Worm (Caenorhabditis elegans) whole organism, early embryonic: ENCODE results near the gene srlf-26.
"Not testable (repeated sequence)": the region's sequence is repeated elsewhere in the genome, so short reads cannot be mapped to it uniquely, and the experiment has no call there.

Experiments
- B0310.2 ChIP-seq: sonication (generic microtip); optimal IDR thresholded peaks from 2 replicates; lab custom pipeline; 2016; ENCODE audit warnings: mild to moderate bottlenecking, missing genetic modification characterization, missing compliant biosample characterization
- F13C5.2 ChIP-seq: sonication (generic microtip); optimal IDR thresholded peaks from 2 replicates; lab custom pipeline; 2017; ENCODE audit warnings: mild to moderate bottlenecking, missing genetic modification characterization, inconsistent platforms, missing compliant biosample characterization
- aly-1 ChIP-seq: sonication (generic microtip); optimal IDR thresholded peaks from 2 replicates; lab custom pipeline; 2016; ENCODE audit warnings: missing genetic modification characterization, missing compliant biosample characterization
- ama-1 ChIP-seq: fragments of 150-350 bp; optimal IDR thresholded peaks from 2 replicates; lab custom pipeline; 2014
- ceh-13 ChIP-seq: fragments of 200-800 bp; sonication (Bioruptor generic); optimal IDR thresholded peaks from 2 replicates; lab custom pipeline; 2018; ENCODE audit warnings: mild to moderate bottlenecking, missing genetic modification characterization, missing compliant biosample characterization
- ceh-36 ChIP-seq: sonication (generic microtip); optimal IDR thresholded peaks from 2 replicates; lab custom pipeline; 2016; ENCODE audit warnings: missing genetic modification characterization, inconsistent platforms, missing compliant biosample characterization
- ets-7 ChIP-seq: sonication (generic microtip); optimal IDR thresholded peaks from 2 replicates; lab custom pipeline; 2016; ENCODE audit warnings: missing genotype, missing genetic modification characterization, missing compliant biosample characterization
- flt-1 ChIP-seq: fragments of 200-800 bp; sonication (Bioruptor generic); IDR thresholded peaks from 2 replicates; pipeline ENCODE4 v1.3.6; 2022; ENCODE audit warnings: missing genetic modification characterization, missing compliant biosample characterization
- hmbx-1 ChIP-seq: sonication (generic microtip); optimal IDR thresholded peaks from 2 replicates; lab custom pipeline; 2016; ENCODE audit warnings: mild to moderate bottlenecking, missing genetic modification characterization, missing compliant biosample characterization
- hmg-4 ChIP-seq: fragments of 200-800 bp; sonication (Bioruptor generic); optimal IDR thresholded peaks from 2 replicates; lab custom pipeline; 2018; ENCODE audit warnings: mild to moderate bottlenecking, missing genetic modification characterization, missing compliant biosample characterization
- hnd-1 ChIP-seq: sonication (generic microtip); optimal IDR thresholded peaks from 2 replicates; lab custom pipeline; 2016; ENCODE audit warnings: missing genetic modification characterization, missing compliant biosample characterization
- pes-1 ChIP-seq: fragments of 200-800 bp; sonication (Bioruptor generic); IDR thresholded peaks from 2 replicates; pipeline ENCODE4 v1.3.6; 2022; ENCODE audit warnings: missing genetic modification reagents, missing genetic modification characterization, missing compliant biosample characterization
- scrt-1 ChIP-seq: fragments of 200-800 bp; sonication (Bioruptor generic); IDR thresholded peaks from 2 replicates; pipeline ENCODE4 v1.3.6; 2022; ENCODE audit warnings: missing genetic modification characterization, missing compliant biosample characterization
- sea-1 ChIP-seq: fragments of 200-800 bp; sonication (Bioruptor generic); conservative IDR thresholded peaks from 2 replicates; pipeline ENCODE4 v1.3.6; 2022; ENCODE audit warnings: missing genetic modification characterization, missing compliant biosample characterization
- tbx-11 ChIP-seq: fragments of 200-800 bp; sonication (Bioruptor generic); IDR thresholded peaks from 2 replicates; pipeline ENCODE4 v1.3.6; 2022; ENCODE audit warnings: missing genetic modification characterization, missing compliant biosample characterization
- tbx-37 ChIP-seq: fragments of 200-800 bp; sonication (Bioruptor generic); conservative IDR thresholded peaks from 2 replicates; pipeline ENCODE4 v1.3.6; 2022; ENCODE audit warnings: missing genetic modification reagents, missing genetic modification characterization, missing compliant biosample characterization
- tra-4 ChIP-seq: sonication (generic microtip); optimal IDR thresholded peaks from 2 replicates; lab custom pipeline; 2017; ENCODE audit warnings: missing genetic modification characterization, missing compliant biosample characterization

Gene srlf-26

ce11 chrIV:13650238-13650637 is 28.5 kb upstream of the srlf-26 start, which contains the start of gene C08F11.17:
TSS of gene C08F11.17 (minus strand) at chrIV:13650338.
- TF ChIP-seq aly-1 (tag; lab: Kevin White, UChicago) (no peak), flt-1 (GFP tag; lab: Robert Waterston, UW) (no peak), tbx-11 (GFP tag; lab: Robert Waterston, UW) (no peak), hmg-4 (GFP tag; lab: Kevin White, UChicago) (no peak), tbx-37 (GFP tag; lab: Robert Waterston, UW) (no peak), ceh-13 (no peak), scrt-1 (GFP tag; lab: Robert Waterston, UW) (no peak), ets-7 (tag; lab: Kevin White, UChicago) (no peak), hnd-1 (tag; lab: Kevin White, UChicago) (no peak), ceh-36 (tag; lab: Kevin White, UChicago) (no peak)

- TF ChIP-seq ceh-36 (tag; lab: Kevin White, UChicago); scrt-1 (GFP tag; lab: Robert Waterston, UW); pes-1 (GFP tag; lab: Robert Waterston, UW): not testable (repeated sequence)
These were observed 27.3 kb upstream of the srlf-26 start, which contains the start of gene C08F11.12 for ce11 chrIV:13651411-13651810. TSS of gene C08F11.12 (minus strand) at chrIV:13651511.

ce11 chrIV:13652023-13652422 is 26.7 kb upstream of the srlf-26 start, which contains the start of gene Y45F10C.6:
TSS of gene Y45F10C.6 (plus strand) at chrIV:13652323.
- TF ChIP-seq B0310.2; flt-1 (GFP tag; lab: Robert Waterston, UW); ceh-36 (tag; lab: Kevin White, UChicago): not testable (repeated sequence)

- TF ChIP-seq scrt-1, tbx-37, sea-1 (GFP tag; lab: Robert Waterston, UW): not testable (repeated sequence)
These were observed 19.3 kb upstream of the srlf-26 start, which contains the start of gene Y45F10C.1 for ce11 chrIV:13659449-13659848. TSS of gene Y45F10C.1 (minus strand) at chrIV:13659549.

ce11 chrIV:13662570-13662969 is 16.2 kb upstream of the srlf-26 start, which contains the start of gene Y45F10C.2:
TSS of gene Y45F10C.2 (minus strand) at chrIV:13662670.
- TF ChIP-seq tra-4 (tag; lab: Kevin White, UChicago); ama-1 (lab: Kevin White, UChicago); tbx-37 (GFP tag; lab: Robert Waterston, UW): not testable (repeated sequence)

- TF ChIP-seq ama-1 (lab: Kevin White, UChicago), result no peak
- TF ChIP-seq flt-1 (GFP tag; lab: Robert Waterston, UW), result no peak
- no peak for TF ChIP-seq sea-1 (GFP tag; lab: Robert Waterston, UW)
- no peak for TF ChIP-seq hnd-1 (tag; lab: Kevin White, UChicago)
- no peak for TF ChIP-seq aly-1 (tag; lab: Kevin White, UChicago)
- TF ChIP-seq scrt-1 (GFP tag; lab: Robert Waterston, UW), result no peak
- TF ChIP-seq hmbx-1 (tag; lab: Kevin White, UChicago), result no peak
- TF ChIP-seq ceh-36 (tag; lab: Kevin White, UChicago), result no peak
- TF ChIP-seq tbx-11 (GFP tag; lab: Robert Waterston, UW), result no peak
- no peak for TF ChIP-seq B0310.2
- no peak for TF ChIP-seq F13C5.2 (tag; lab: Kevin White, UChicago)
- TF ChIP-seq ets-7 (tag; lab: Kevin White, UChicago), result no peak
- no peak for TF ChIP-seq hmg-4 (GFP tag; lab: Kevin White, UChicago)
- no peak for TF ChIP-seq tbx-37 (GFP tag; lab: Robert Waterston, UW)
- TF ChIP-seq pes-1 (GFP tag; lab: Robert Waterston, UW), result no peak
- TF ChIP-seq ceh-13, result no peak
These were observed 14.7 kb upstream of the srlf-26 start, which contains the start of gene Y45F10C.4 for ce11 chrIV:13664090-13664489. TSS of gene Y45F10C.4 (minus strand) at chrIV:13664190.

ce11 chrIV:13665073-13665472 is 13.7 kb upstream of the srlf-26 start:
- TF ChIP-seq hnd-1 (tag; lab: Kevin White, UChicago) (no peak), pes-1 (GFP tag; lab: Robert Waterston, UW) (no peak)

- no peak for TF ChIP-seq B0310.2
These were observed 11.8 kb upstream of the srlf-26 start, which contains the start of gene fbxa-215 for ce11 chrIV:13666849-13667430. TSS of gene fbxa-215 (minus strand) at chrIV:13666909.

- TF ChIP-seq pes-1 (GFP tag; lab: Robert Waterston, UW), result peak; percentile 55; the same call in 1 of the 2 replicates
These were observed 10.8 kb upstream of the srlf-26 start for ce11 chrIV:13667975-13668374.
